Fruit fly (Drosophila melanogaster) S2 (cell line): Measurements from ENCODE around the gene CecC.
A peak's percentile ranks its signal among the peaks of the same experiment; 100 is the strongest.

Experiments used
- CG8478 ChIP-seq: fragments of >200 bp; optimal IDR thresholded peaks from 2 replicates; lab custom pipeline; 2018
- CTCF ChIP-seq, 2 experiments: fragments of >200 bp; optimal IDR thresholded peaks; 2 replicates each; lab custom pipeline; 2018

The CecC gene

dm6 chr3R:30216210-30216609 is at the start of gene CecC:
CecC (plus strand) TSS chr3R:30216484.
- no peak for TF ChIP-seq CG8478 (lab: Kevin White, UChicago)
- no peak for TF ChIP-seq CTCF (optimal IDR thresholded peaks at IDR 0.05; lab: Kevin White, UChicago)

- TF ChIP-seq CG8478 (lab: Kevin White, UChicago) (no peak), CTCF (optimal IDR thresholded peaks at IDR 0.05; lab: Kevin White, UChicago) (no peak)
Observed at dm6 chr3R:30170671-30171667, 45.3 kb upstream of the CecC start, which contains the start of gene Rsod. Rsod (minus strand) TSS chr3R:30171207.

dm6 chr3R:30174160-30175002 is 41.9 kb upstream of the CecC start, which contains the start of gene Mlc2:
Mlc2 (minus strand) TSS chr3R:30174551.
- TF ChIP-seq CG8478 (lab: Kevin White, UChicago) (no peak), CTCF (optimal IDR thresholded peaks at IDR 0.05; lab: Kevin White, UChicago) (no peak)

- TF ChIP-seq CG8478 (lab: Kevin White, UChicago) (no peak), CTCF (optimal IDR thresholded peaks at IDR 0.05; lab: Kevin White, UChicago) (no peak)
Observed at dm6 chr3R:30175045-30175589, 41.2 kb upstream of the CecC start.

dm6 chr3R:30176314-30176713 is 40.0 kb upstream of the CecC start:
- TF ChIP-seq CG8478 (lab: Kevin White, UChicago) (no peak), CTCF (optimal IDR thresholded peaks at IDR 0.05; lab: Kevin White, UChicago) (no peak)

DNA sequence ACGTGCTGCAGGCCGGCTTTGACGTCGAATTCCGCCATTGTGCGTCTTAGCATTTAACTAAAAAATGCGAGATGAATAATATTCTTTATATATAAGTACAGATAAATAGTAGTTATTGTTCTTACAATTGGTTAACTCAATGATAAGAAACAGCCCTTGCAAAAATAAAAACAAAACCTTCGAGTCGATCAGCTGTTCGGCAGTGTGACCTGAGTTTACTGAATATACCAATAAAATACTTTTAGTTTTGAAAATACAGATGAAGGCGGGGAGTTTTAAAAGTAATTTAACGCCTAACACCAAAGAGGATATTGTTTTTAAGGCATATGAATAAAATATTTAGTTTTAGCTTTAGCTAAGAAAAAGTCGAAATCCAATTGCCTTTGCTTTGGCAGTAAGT is 38.8 kb upstream of the CecC start, which contains the start of the genes CG1983 and CG15530:
CG1983 (minus strand) TSS at position 207 of the 400 bp plus-strand sequence.
CG15530 (plus strand) TSS at position 384 of the 400 bp plus-strand sequence.
- TF ChIP-seq CG8478 (lab: Kevin White, UChicago) (no peak), CTCF (optimal IDR thresholded peaks at IDR 0.05; lab: Kevin White, UChicago) (no peak)

dm6 chr3R:30179934-30180333 is 36.4 kb upstream of the CecC start, which contains the start of gene Bet5:
Bet5 (plus strand) TSS chr3R:30180232.
- TF ChIP-seq CG8478 (lab: Kevin White, UChicago), result no peak
- TF ChIP-seq CTCF (optimal IDR thresholded peaks at IDR 0.05; lab: Kevin White, UChicago), result no peak

DNA sequence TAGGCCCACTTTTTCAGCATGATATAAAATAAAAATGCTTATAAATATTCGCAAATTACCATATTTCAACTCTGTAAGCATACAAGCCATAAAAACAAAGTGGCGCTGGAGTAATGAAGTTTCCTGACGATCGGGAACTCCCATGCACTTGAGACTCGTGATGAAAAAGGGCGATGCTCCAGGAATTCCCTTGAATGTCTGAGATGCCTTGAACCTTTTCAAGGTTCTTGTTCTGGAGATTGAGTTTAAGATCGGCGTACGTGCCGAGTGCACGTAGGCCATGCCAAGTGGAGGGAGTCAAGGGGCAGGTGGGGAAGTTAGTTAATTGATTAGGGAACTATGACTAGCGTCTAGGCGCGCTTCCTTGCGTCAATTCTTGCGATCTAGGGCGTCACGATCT is 32.4 kb upstream of the CecC start:
- TF ChIP-seq CG8478 (lab: Kevin White, UChicago), result no peak
- no peak for TF ChIP-seq CTCF (optimal IDR thresholded peaks at IDR 0.05; lab: Kevin White, UChicago)

DNA sequence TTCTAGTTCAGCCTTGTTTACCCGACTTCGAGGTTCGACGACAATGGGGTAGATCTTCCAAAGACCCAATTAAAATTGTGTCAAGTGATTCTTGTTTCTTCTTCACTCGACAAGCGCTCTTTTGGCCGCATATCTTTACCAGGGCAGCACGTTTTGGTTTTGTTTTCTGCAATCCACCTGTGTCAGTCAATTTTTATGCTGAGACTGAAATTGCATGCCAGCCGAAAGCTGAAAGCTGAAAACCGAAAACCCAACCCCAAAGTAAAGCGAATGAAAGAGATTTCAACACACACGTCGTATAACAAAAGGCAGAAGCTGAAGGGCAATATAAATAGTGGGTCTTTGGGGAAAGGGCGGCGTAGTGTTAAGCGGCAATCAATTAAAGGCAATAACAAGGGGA is 26.9 kb upstream of the CecC start:
- no peak for TF ChIP-seq CG8478 (lab: Kevin White, UChicago)
- no peak for TF ChIP-seq CTCF (optimal IDR thresholded peaks at IDR 0.05; lab: Kevin White, UChicago)

DNA sequence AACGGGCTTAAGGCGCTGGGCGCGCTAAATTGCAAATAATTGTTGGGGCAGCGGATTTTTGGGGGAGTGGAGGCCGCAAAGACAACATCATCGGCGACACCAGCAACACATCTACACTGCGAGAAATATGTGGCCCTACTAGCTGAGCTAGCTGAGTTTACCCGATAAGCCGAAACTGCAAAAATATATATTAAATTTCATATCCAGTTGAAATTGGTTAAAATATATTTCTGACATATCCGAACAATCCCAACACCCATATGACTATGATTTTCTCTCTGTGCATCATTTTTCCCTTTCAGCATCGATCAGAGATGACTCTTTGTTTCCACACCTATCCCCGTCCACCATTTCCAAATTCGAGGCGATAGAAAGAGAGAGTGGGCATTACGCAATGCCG is 26.4 kb upstream of the CecC start:
- no peak for TF ChIP-seq CTCF (optimal IDR thresholded peaks at IDR 0.05; lab: Kevin White, UChicago)
- TF ChIP-seq CG8478 (lab: Kevin White, UChicago), result no peak

DNA sequence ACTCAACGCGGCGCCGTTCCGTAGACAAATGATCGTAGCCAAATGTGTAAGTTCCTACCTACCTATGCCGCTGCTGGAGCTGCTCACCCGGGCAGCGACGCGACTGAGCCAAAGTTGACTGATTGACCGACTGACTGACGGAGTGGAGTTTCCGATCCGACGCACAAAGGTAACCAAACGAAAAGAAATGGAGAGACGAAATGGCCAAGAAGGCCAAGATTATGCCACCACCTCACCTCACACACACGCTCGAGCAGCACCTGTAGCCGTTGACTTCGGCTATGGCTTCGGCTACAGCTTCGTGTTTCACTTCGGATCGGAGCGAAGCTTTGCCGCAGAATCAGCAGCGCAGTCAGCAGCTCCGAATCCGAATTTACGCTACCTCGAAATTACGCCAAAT is 25.2 kb upstream of the CecC start, which contains the start of gene CG9747:
CG9747 (minus strand) TSS at position 206 of the 400 bp plus-strand sequence.
- TF ChIP-seq CTCF (optimal IDR thresholded peaks at IDR 0.05; lab: Kevin White, UChicago) (no peak), CG8478 (lab: Kevin White, UChicago) (no peak)

DNA sequence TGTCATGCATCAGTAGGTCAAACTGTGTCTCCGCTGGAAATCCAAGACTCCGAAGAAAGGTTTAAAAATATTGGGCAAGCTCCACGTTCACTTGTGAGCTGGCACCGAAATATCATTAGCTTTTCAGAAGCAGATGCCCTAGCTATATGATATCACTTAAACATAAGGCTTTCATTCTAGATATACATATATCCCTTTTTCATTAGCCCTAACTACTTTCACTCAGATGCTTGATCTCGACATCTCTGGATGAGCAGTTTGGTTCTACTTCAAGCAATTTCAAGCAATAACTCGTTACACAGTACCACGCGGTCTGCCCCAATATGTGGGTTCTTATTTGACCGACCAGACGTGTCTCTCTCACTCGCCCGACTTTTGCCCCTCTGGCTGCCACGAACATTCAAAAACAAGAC is 24.8 kb upstream of the CecC start:
- TF ChIP-seq CTCF (optimal IDR thresholded peaks at IDR 0.05; lab: Kevin White, UChicago), result no peak
- no peak for TF ChIP-seq CG8478 (lab: Kevin White, UChicago)

dm6 chr3R:30193826-30194225 is 22.5 kb upstream of the CecC start:
- no peak for TF ChIP-seq CTCF (optimal IDR thresholded peaks at IDR 0.05; lab: Kevin White, UChicago)
- TF ChIP-seq CG8478 (lab: Kevin White, UChicago), result no peak

DNA sequence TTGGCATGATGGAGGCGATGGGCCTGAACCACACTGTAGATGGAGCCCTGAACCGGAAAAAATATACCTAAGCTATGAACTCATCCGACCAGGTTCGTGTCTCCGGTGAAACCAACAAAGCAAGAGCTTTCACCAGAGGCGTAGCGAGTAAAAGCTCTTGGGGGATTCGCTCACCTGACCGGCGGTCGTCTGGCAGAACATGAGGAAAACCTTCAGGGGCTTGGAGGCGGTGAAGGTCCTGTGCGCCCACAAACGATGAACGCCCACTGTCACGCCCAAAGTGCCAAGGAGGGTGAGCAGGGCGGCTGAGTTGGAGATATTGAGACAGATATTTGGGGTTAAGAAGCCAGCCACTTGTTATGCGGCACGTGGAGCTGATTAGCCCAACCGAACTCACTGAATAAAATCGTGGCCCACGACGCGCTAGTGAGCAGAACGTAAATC is 20.7 kb upstream of the CecC start:
- TF ChIP-seq CTCF (optimal IDR thresholded peaks at IDR 0.05; lab: Kevin White, UChicago) (peak; percentile 17 to 19), CG8478 (lab: Kevin White, UChicago) (no peak)
